Fruit fly (Drosophila melanogaster): ENCODE results near the gene Vsx1.

Vsx1 gene

dm6 chrX:5638588-5638987 lies 44.5 kb downstream of the Vsx1 start:
- TF ChIP-seq CG13204 (GFP tag; optimal IDR thresholded peaks at IDR 0.05) (no peak), CG17806 (tag; optimal IDR thresholded peaks at IDR 0.05) (no peak), fd96Ca (GFP tag; IDR thresholded peaks at IDR 0.05) (peak; percentile 70), CG9948 (tag; optimal IDR thresholded peaks at IDR 0.05) (no peak), CG34367 (tag; optimal IDR thresholded peaks at IDR 0.05) (peak; percentile 15), CG10348 (GFP tag; IDR thresholded peaks at IDR 0.05) (no peak), Snoo (tag; optimal IDR thresholded peaks at IDR 0.05) (no peak), CG8301 (tag; optimal IDR thresholded peaks at IDR 0.05) (peak; percentile 25), CG14655 (GFP tag; optimal IDR thresholded peaks at IDR 0.05) (peak; percentile 36), gl (tag; optimal IDR thresholded peaks at IDR 0.05) (no peak), rn (GFP tag; IDR thresholded peaks at IDR 0.05) (no peak), CG12605 (GFP tag; IDR thresholded peaks at IDR 0.05) (peak; percentile 32; the same call in 1 of the 2 replicates), CG32121 (GFP tag; IDR thresholded peaks at IDR 0.05) (peak; percentile 34; the same call in 1 of the 2 replicates), CG8159 (tag; optimal IDR thresholded peaks at IDR 0.05) (peak; percentile 30), Pif1B (GFP tag; optimal IDR thresholded peaks at IDR 0.05) (peak; percentile 26), D1 (tag; optimal IDR thresholded peaks at IDR 0.05) (no peak), EcR (GFP tag; optimal IDR thresholded peaks at IDR 0.05) (no peak), CG15710 (tag; optimal IDR thresholded peaks at IDR 0.05) (peak; percentile 40), Ets98B (GFP tag; IDR thresholded peaks at IDR 0.05) (peak; percentile 59), CG4496 (GFP tag; IDR thresholded peaks at IDR 0.05) (peak; percentile 84), Pif1A (GFP tag; optimal IDR thresholded peaks at IDR 0.05) (no peak)

- no peak for TF ChIP-seq CG10348 (GFP tag; IDR thresholded peaks at IDR 0.05)
- TF ChIP-seq CG12605 (GFP tag; IDR thresholded peaks at IDR 0.05), result no peak
- TF ChIP-seq CG8159 (tag; optimal IDR thresholded peaks at IDR 0.05), result peak; percentile 55
- peak; percentile 39 for TF ChIP-seq CG9948 (tag; optimal IDR thresholded peaks at IDR 0.05)
- TF ChIP-seq CG14655 (GFP tag; optimal IDR thresholded peaks at IDR 0.05), result peak; percentile 17
- TF ChIP-seq gl (tag; optimal IDR thresholded peaks at IDR 0.05), result no peak
- peak; percentile 19; the same call in 1 of the 3 replicates for TF ChIP-seq fd96Ca (GFP tag; IDR thresholded peaks at IDR 0.05)
- TF ChIP-seq CG34367 (tag; optimal IDR thresholded peaks at IDR 0.05), result peak; percentile 46
- TF ChIP-seq CG15710 (tag; optimal IDR thresholded peaks at IDR 0.05), result peak; percentile 31
- no peak for TF ChIP-seq EcR (GFP tag; optimal IDR thresholded peaks at IDR 0.05)
- TF ChIP-seq CG17806 (tag; optimal IDR thresholded peaks at IDR 0.05), result peak; percentile 45
- no peak for TF ChIP-seq rn (GFP tag; IDR thresholded peaks at IDR 0.05)
- peak; percentile 56; the same call in 1 of the 3 replicates for TF ChIP-seq CG4496 (GFP tag; IDR thresholded peaks at IDR 0.05)
- no peak for TF ChIP-seq Ets98B (GFP tag; IDR thresholded peaks at IDR 0.05)
- peak; percentile 21 for TF ChIP-seq Snoo (tag; optimal IDR thresholded peaks at IDR 0.05)
- TF ChIP-seq CG13204 (GFP tag; optimal IDR thresholded peaks at IDR 0.05), result no peak
- peak; percentile 15 for TF ChIP-seq CG8301 (tag; optimal IDR thresholded peaks at IDR 0.05)
- peak; percentile 33 for TF ChIP-seq Pif1A (GFP tag; optimal IDR thresholded peaks at IDR 0.05)
- no peak for TF ChIP-seq CG32121 (GFP tag; IDR thresholded peaks at IDR 0.05)
Measured at dm6 chrX:5639083-5639482, 45.0 kb downstream of the Vsx1 start.

- TF ChIP-seq CG4496 (GFP tag; IDR thresholded peaks at IDR 0.05) (no peak), CG32121 (GFP tag; IDR thresholded peaks at IDR 0.05) (0 out of 2 replicates have a peak, but pooled peaks have one; percentile 19)
Measured at dm6 chrX:5646228-5646627, 52.2 kb downstream of the Vsx1 start.

- TF ChIP-seq D1 (tag; optimal IDR thresholded peaks at IDR 0.05), result no peak
- TF ChIP-seq CG9948 (tag; optimal IDR thresholded peaks at IDR 0.05), result peak; percentile 63
- peak; percentile 78 for TF ChIP-seq CG8159 (tag; optimal IDR thresholded peaks at IDR 0.05)
- TF ChIP-seq gl (tag; optimal IDR thresholded peaks at IDR 0.05), result peak; percentile 33
- no peak for TF ChIP-seq EcR (GFP tag; optimal IDR thresholded peaks at IDR 0.05)
- TF ChIP-seq fd96Ca (GFP tag; IDR thresholded peaks at IDR 0.05), result peak; percentile 89
- peak; percentile 58 for TF ChIP-seq Pif1B (GFP tag; optimal IDR thresholded peaks at IDR 0.05)
- TF ChIP-seq Ets98B (GFP tag; IDR thresholded peaks at IDR 0.05), result peak; percentile 86
- TF ChIP-seq rn (GFP tag; IDR thresholded peaks at IDR 0.05), result peak; percentile 76
- peak; percentile 89 for TF ChIP-seq CG4496 (GFP tag; IDR thresholded peaks at IDR 0.05)
- TF ChIP-seq CG32121 (GFP tag; IDR thresholded peaks at IDR 0.05), result peak; percentile 85
- peak; percentile 58; the same call in 1 of the 2 replicates for TF ChIP-seq CG10348 (GFP tag; IDR thresholded peaks at IDR 0.05)
- TF ChIP-seq CG17806 (tag; optimal IDR thresholded peaks at IDR 0.05), result peak; percentile 62
- peak; percentile 73 for TF ChIP-seq CG8301 (tag; optimal IDR thresholded peaks at IDR 0.05)
- TF ChIP-seq CG12605 (GFP tag; IDR thresholded peaks at IDR 0.05), result peak; percentile 82
- peak; percentile 71 for TF ChIP-seq CG15710 (tag; optimal IDR thresholded peaks at IDR 0.05)
- TF ChIP-seq CG14655 (GFP tag; optimal IDR thresholded peaks at IDR 0.05), result peak; percentile 75
- no peak for TF ChIP-seq CG13204 (GFP tag; optimal IDR thresholded peaks at IDR 0.05)
- TF ChIP-seq Pif1A (GFP tag; optimal IDR thresholded peaks at IDR 0.05), result peak; percentile 82
- TF ChIP-seq Snoo (tag; optimal IDR thresholded peaks at IDR 0.05), result no peak
- TF ChIP-seq CG34367 (tag; optimal IDR thresholded peaks at IDR 0.05), result peak; percentile 57
Measured at dm6 chrX:5648437-5648959, 54.4 kb downstream of the Vsx1 start, which contains the start of gene OtopLa. TSS of gene OtopLa (minus strand) at chrX:5648487.

dm6 chrX:5649387-5649786 lies 55.3 kb downstream of the Vsx1 start:
- no peak for TF ChIP-seq CG32121 (GFP tag; IDR thresholded peaks at IDR 0.05)
- no peak for TF ChIP-seq Snoo (tag; optimal IDR thresholded peaks at IDR 0.05)
- peak; percentile 62 for TF ChIP-seq EcR (GFP tag; optimal IDR thresholded peaks at IDR 0.05)
- TF ChIP-seq fd96Ca (GFP tag; IDR thresholded peaks at IDR 0.05), result no peak

- TF ChIP-seq Snoo (tag; optimal IDR thresholded peaks at IDR 0.05) (no peak), fd96Ca (GFP tag; IDR thresholded peaks at IDR 0.05) (no peak), CG4496 (GFP tag; IDR thresholded peaks at IDR 0.05) (no peak), CG17806 (tag; optimal IDR thresholded peaks at IDR 0.05) (no peak), rn (GFP tag; IDR thresholded peaks at IDR 0.05) (no peak), CG34367 (tag; optimal IDR thresholded peaks at IDR 0.05) (no peak), gl (tag; optimal IDR thresholded peaks at IDR 0.05) (no peak), CG8159 (tag; optimal IDR thresholded peaks at IDR 0.05) (no peak), Pif1B (GFP tag; optimal IDR thresholded peaks at IDR 0.05) (no peak), CG12605 (GFP tag; IDR thresholded peaks at IDR 0.05) (no peak)
Measured at dm6 chrX:5649998-5650397, 55.9 kb downstream of the Vsx1 start.
